Worm (Caenorhabditis elegans): Measurements from ENCODE around the gene F56B3.6.

F56B3.6 gene

DNA sequence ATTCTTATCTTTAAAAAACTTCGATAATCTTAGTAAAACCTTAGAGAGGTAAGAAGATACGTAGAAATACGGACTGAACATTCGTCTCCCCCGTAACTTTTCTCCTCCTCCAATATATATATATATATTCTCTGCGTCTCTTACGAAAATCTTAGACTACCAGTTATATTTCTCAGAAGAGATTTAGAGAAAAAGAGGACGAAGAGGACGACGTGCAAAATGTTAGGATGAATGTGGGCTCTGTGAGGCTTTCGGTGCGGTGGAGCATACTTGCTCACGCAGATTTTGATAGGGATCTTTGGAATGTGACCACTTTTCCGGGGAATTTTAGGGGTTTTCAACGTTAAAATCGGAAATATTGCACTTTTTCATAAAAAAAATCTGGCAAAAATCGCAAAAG is 40.6 kb downstream of the F56B3.6 start (continued):
- TF ChIP-seq mcd-1 (GFP tag; IDR thresholded peaks at IDR 0.05) (peak; percentile 58), hlh-26 (GFP tag; conservative IDR thresholded peaks at IDR 0.05) (no peak), Y56A3A.18 (GFP tag; IDR thresholded peaks at IDR 0.05) (no peak), nhr-120 (GFP tag; IDR thresholded peaks at IDR 0.05) (no peak), somi-1 (GFP tag; optimal IDR thresholded peaks at IDR 0.05) (peak; percentile 7), cebp-2 (GFP tag; IDR thresholded peaks at IDR 0.05) (no peak), mes-4 (tag; optimal IDR thresholded peaks at IDR 0.05) (no peak), aptf-2 (GFP tag; conservative IDR thresholded peaks at IDR 0.05) (no peak), athp-1 (tag; optimal IDR thresholded peaks at IDR 0.05) (no peak), snpc-4 (GFP tag; optimal IDR thresholded peaks at IDR 0.05) (no peak), snpc-4 (tag; optimal IDR thresholded peaks at IDR 0.05) (peak in 1 of 4 experiments; percentile 17), madf-3 (GFP tag; IDR thresholded peaks at IDR 0.05) (no peak), nfya-2 (GFP tag; IDR thresholded peaks at IDR 0.05) (no peak), T26A5.8 (tag; optimal IDR thresholded peaks at IDR 0.05) (no peak), F55B11.4 (tag; optimal IDR thresholded peaks at IDR 0.05; ENCODE audit: borderline replicate concordance, insufficient read depth) (no peak), lin-35 (GFP tag; optimal IDR thresholded peaks at IDR 0.05) (peak in 1 of 3 experiments; percentile 35), snpc-1.1 (tag; optimal IDR thresholded peaks at IDR 0.05; ENCODE audit: insufficient read depth) (no peak), hmg-1.2 (GFP tag; IDR thresholded peaks at IDR 0.05) (peak; percentile 80), atf-7 (tag; optimal IDR thresholded peaks at IDR 0.05) (no peak)

DNA sequence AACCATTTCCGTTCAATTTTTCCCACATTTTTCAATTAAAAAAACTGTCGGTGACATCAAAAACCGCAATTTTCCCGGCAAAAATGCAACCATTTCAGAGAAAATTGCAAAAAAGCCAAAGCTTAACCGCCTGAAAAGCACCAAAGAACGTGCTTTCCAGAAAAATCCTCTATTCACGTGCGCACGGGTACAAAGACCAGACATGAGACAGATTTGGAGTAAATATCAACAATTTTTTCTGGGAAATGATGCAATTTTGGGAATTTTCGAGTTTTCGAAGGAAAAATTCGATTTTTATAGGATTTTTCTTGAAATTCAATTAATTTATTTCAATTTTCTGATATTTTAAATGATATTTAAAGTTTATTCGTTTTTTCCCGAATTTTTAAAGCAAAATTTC is 41.3 kb downstream of the F56B3.6 start:
- TF ChIP-seq Y56A3A.18 (GFP tag; IDR thresholded peaks at IDR 0.05), result no peak

DNA sequence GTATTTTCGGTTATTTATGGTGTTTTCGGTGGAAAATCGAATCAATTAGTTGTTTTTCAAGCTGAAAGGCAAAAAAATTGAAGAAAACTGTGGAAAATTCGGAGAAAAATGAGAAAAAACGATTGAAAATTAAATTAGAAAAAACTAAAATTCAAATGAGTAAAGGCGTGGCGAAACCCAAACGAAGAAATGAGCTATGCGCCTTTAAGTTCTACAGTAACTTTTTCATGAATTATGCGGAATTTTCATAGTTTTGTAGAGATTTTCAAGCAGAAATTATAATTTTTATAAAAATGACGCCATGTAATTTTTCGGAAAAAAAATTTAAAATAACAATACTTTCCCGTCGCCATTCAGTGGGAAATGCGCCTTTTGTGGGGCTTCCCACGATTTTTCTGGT is 41.8 kb downstream of the F56B3.6 start:
- TF ChIP-seq athp-1 (tag; optimal IDR thresholded peaks at IDR 0.05) (no peak), F33H1.4 (GFP tag; IDR thresholded peaks at IDR 0.05) (peak; percentile 82), lin-54 (GFP tag; optimal IDR thresholded peaks at IDR 0.05) (peak; percentile 56), nfyb-1 (GFP tag; IDR thresholded peaks at IDR 0.05) (no peak), madf-6 (GFP tag; IDR thresholded peaks at IDR 0.05) (peak; percentile 72), D2030.7 (GFP tag; IDR thresholded peaks at IDR 0.05) (0 out of 2 replicates have a peak, but pooled peaks have one; percentile 40), lsl-1 (GFP tag; optimal IDR thresholded peaks at IDR 0.05) (peak; percentile 83), madf-8 (GFP tag; conservative IDR thresholded peaks at IDR 0.05) (peak; percentile 49), xnd-1 (tag; optimal IDR thresholded peaks at IDR 0.05) (peak; percentile 77)

DNA sequence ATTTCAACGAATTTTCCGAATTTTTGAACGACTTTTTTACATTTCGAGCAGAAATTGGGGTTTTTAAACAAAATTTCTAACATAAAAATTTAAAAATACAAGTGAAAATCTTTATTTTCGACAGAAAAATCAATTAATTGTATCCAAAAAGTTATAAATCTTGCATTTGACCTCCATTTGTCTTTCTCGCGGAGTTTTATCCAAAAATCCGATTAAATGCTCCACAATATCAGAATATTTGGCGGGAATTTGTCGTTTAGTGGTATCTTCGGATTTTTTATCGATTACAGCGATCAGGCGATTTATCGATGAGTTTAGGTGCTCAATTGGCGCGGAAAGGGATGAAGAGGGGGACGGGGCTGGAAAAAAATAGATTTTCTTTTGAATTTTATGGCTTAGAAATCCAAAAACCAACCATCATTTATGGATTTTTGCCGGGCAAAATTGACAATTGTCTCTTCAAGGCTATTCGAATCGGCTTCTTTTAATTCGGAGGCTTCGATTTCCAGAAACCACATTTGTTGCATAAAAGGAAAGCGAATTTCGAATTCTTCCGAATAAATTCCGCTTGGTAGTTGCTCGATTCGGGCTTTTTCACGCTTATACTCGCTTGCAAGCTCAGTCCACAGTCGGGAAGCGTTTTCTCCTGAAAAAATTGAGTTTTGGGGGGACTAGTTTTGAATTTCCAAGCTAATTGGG is 42.6 kb downstream of the F56B3.6 start:
- TF ChIP-seq lsy-27 (tag; optimal IDR thresholded peaks at IDR 0.05; ENCODE audit: borderline replicate concordance, insufficient read depth) (no peak), attf-6 (GFP tag; IDR thresholded peaks at IDR 0.05) (no peak), efl-1 (GFP tag; optimal IDR thresholded peaks at IDR 0.05) (peak; percentile 57), pbrm-1 (GFP tag; IDR thresholded peaks at IDR 0.05) (no peak), madf-6 (GFP tag; IDR thresholded peaks at IDR 0.05) (peak; percentile 58)
